Fruit fly (Drosophila melanogaster) whole organism, embryonic: ENCODE data around the gene CG7945.

Experiments
- CG12219 ChIP-seq: fragments of 200-800 bp; sonication (Bioruptor generic); optimal IDR thresholded peaks from 3 replicates; lab custom pipeline; 2018; ENCODE audit warnings: missing biosample characterization, mild to moderate bottlenecking, missing genetic modification characterization
- CG15011 ChIP-seq: fragments of 200-800 bp; sonication (Bioruptor generic); optimal IDR thresholded peaks from 3 replicates; lab custom pipeline; 2018; ENCODE audit warnings: missing biosample characterization, mild to moderate bottlenecking, missing genetic modification characterization
- CG15696 ChIP-seq: fragments of 200-800 bp; sonication (Bioruptor generic); optimal IDR thresholded peaks from 2 replicates; lab custom pipeline; 2019; ENCODE audit warnings: missing biosample characterization, mild to moderate bottlenecking, missing genetic modification characterization, moderate library complexity
- CG1602 ChIP-seq: fragments of 200-800 bp; sonication (Bioruptor generic); optimal IDR thresholded peaks from 3 replicates; lab custom pipeline; 2016; ENCODE audit warnings: missing biosample characterization, missing genetic modification characterization
- CG2202 ChIP-seq: fragments of 200-800 bp; sonication (Bioruptor generic); optimal IDR thresholded peaks from 2 replicates; lab custom pipeline; 2018; ENCODE audit warnings: missing biosample characterization, mild to moderate bottlenecking, missing genetic modification characterization
- CG2712 ChIP-seq: fragments of 200-800 bp; optimal IDR thresholded peaks from 3 replicates; lab custom pipeline; 2019; ENCODE audit warnings: missing biosample characterization, mild to moderate bottlenecking, missing genetic modification characterization, moderate library complexity
- CG3995 ChIP-seq: fragments of 200-800 bp; sonication (Bioruptor generic); optimal IDR thresholded peaks from 3 replicates; lab custom pipeline; 2016; ENCODE audit warnings: missing biosample characterization, missing genetic modification characterization
- CG4282 ChIP-seq: fragments of 200-800 bp; sonication (Bioruptor generic); optimal IDR thresholded peaks from 2 replicates; lab custom pipeline; 2016; ENCODE audit warnings: missing biosample characterization, missing genetic modification characterization
- CG4424 ChIP-seq: fragments of 200-800 bp; sonication (Bioruptor generic); optimal IDR thresholded peaks from 3 replicates; lab custom pipeline; 2016; ENCODE audit warnings: missing biosample characterization, missing genetic modification characterization
- CG4730 ChIP-seq: fragments of 200-800 bp; sonication (Bioruptor generic); IDR thresholded peaks from 2 replicates; pipeline ENCODE4 v1.3.6; 2022; ENCODE audit warnings: missing biosample characterization, missing genetic modification characterization
- CG6654 ChIP-seq: fragments of 200-800 bp; sonication (Bioruptor generic); optimal IDR thresholded peaks from 2 replicates; lab custom pipeline; 2017; ENCODE audit warnings: missing biosample characterization, mild to moderate bottlenecking, missing genetic modification characterization
- CG6689 ChIP-seq: fragments of 200-800 bp; sonication (Bioruptor generic); IDR thresholded peaks from 2 replicates; pipeline ENCODE4 v1.3.6; 2022; ENCODE audit warnings: missing biosample characterization, missing genetic modification characterization
- CG7987 ChIP-seq: fragments of 200-800 bp; sonication (Bioruptor generic); optimal IDR thresholded peaks from 2 replicates; lab custom pipeline; 2018; ENCODE audit warnings: missing biosample characterization, mild to moderate bottlenecking, missing genetic modification characterization, moderate library complexity
- CG8944 ChIP-seq: fragments of 200-800 bp; sonication (Bioruptor generic); optimal IDR thresholded peaks from 3 replicates; lab custom pipeline; 2016; ENCODE audit warnings: missing biosample characterization, missing genetic modification characterization
- Dll ChIP-seq: fragments of 200-800 bp; sonication (Bioruptor generic); IDR thresholded peaks from 4 replicates; pipeline ENCODE4 v1.3.6; 2022; ENCODE audit warnings: missing biosample characterization, missing genetic modification characterization; ENCODE audit not compliant: partially characterized antibody
- Hey ChIP-seq: fragments of 200-800 bp; sonication (Bioruptor generic); optimal IDR thresholded peaks from 3 replicates; lab custom pipeline; 2018; ENCODE audit warnings: missing biosample characterization, mild to moderate bottlenecking, missing genetic modification characterization
- Kr ChIP-seq: fragments of 200-800 bp; sonication (Bioruptor generic); optimal IDR thresholded peaks from 2 replicates; lab custom pipeline; 2017; ENCODE audit warnings: missing biosample characterization, mild to moderate bottlenecking, missing genetic modification characterization
- MTF-1 ChIP-seq: fragments of 200-800 bp; sonication (Bioruptor generic); optimal IDR thresholded peaks from 2 replicates; lab custom pipeline; 2018; ENCODE audit warnings: missing biosample characterization, mild to moderate bottlenecking, missing genetic modification characterization, borderline replicate concordance
- Mad ChIP-seq: fragments of 200-800 bp; sonication (Bioruptor generic); optimal IDR thresholded peaks from 2 replicates; lab custom pipeline; 2016; ENCODE audit warnings: missing biosample characterization, missing genetic modification characterization
- NFAT ChIP-seq: fragments of 200-800 bp; sonication (Bioruptor generic); IDR thresholded peaks from 2 replicates; pipeline ENCODE4 v1.3.6; 2022; ENCODE audit warnings: missing biosample characterization, missing genetic modification characterization
- Scr ChIP-seq: fragments of 200-800 bp; sonication (Bioruptor generic); IDR thresholded peaks from 2 replicates; pipeline ENCODE4 v1.3.6; 2022; ENCODE audit warnings: missing biosample characterization, missing genetic modification characterization; ENCODE audit not compliant: partially characterized antibody
- Sry-δ ChIP-seq: fragments of 200-800 bp; sonication (Bioruptor generic); optimal IDR thresholded peaks from 2 replicates; lab custom pipeline; 2016; ENCODE audit warnings: missing biosample characterization, missing genetic modification characterization
- Taf1 ChIP-seq: fragments of 200-800 bp; sonication (Bioruptor generic); IDR thresholded peaks from 2 replicates; pipeline ENCODE4 v1.3.6; 2022; ENCODE audit warnings: missing biosample characterization, missing genetic modification characterization
- ase ChIP-seq: fragments of 200-800 bp; sonication (Bioruptor generic); IDR thresholded peaks from 3 replicates; pipeline ENCODE4 v1.3.6; 2022; ENCODE audit warnings: missing biosample characterization, missing genetic modification characterization
- crol ChIP-seq: fragments of 200-800 bp; sonication (Bioruptor generic); IDR thresholded peaks from 2 replicates; pipeline ENCODE4 v1.3.6; 2022; ENCODE audit warnings: missing biosample characterization, missing genetic modification characterization
- dm ChIP-seq: fragments of 200-800 bp; sonication (Bioruptor generic); optimal IDR thresholded peaks from 3 replicates; lab custom pipeline; 2016; ENCODE audit warnings: missing biosample characterization, missing genetic modification characterization
- emc ChIP-seq: fragments of 200-800 bp; sonication (Bioruptor generic); optimal IDR thresholded peaks from 2 replicates; lab custom pipeline; 2016; ENCODE audit warnings: missing biosample characterization, missing genetic modification characterization
- ems ChIP-seq: fragments of 200-800 bp; sonication (Bioruptor generic); optimal IDR thresholded peaks from 3 replicates; lab custom pipeline; 2016; ENCODE audit warnings: missing biosample characterization, missing genetic modification characterization
- gem ChIP-seq: fragments of 200-800 bp; sonication (Bioruptor generic); optimal IDR thresholded peaks from 2 replicates; lab custom pipeline; 2019; ENCODE audit warnings: missing biosample characterization, mild to moderate bottlenecking, missing genetic modification characterization, moderate library complexity
- ham ChIP-seq: fragments of 200-800 bp; sonication (Bioruptor generic); IDR thresholded peaks from 2 replicates; pipeline ENCODE4 v1.3.6; 2022; ENCODE audit warnings: missing biosample characterization, missing genetic modification characterization
- jigr1 ChIP-seq: fragments of 200-800 bp; sonication (Bioruptor generic); IDR thresholded peaks from 3 replicates; pipeline ENCODE4 v1.3.6; 2022; ENCODE audit warnings: missing biosample characterization, missing genetic modification characterization
- knrl ChIP-seq: fragments of 200-800 bp; sonication (Bioruptor generic); IDR thresholded peaks from 3 replicates; pipeline ENCODE4 v1.3.6; 2022; ENCODE audit warnings: missing biosample characterization, missing genetic modification characterization; ENCODE audit not compliant: partially characterized antibody
- lab ChIP-seq: fragments of 200-800 bp; sonication (Bioruptor generic); optimal IDR thresholded peaks from 3 replicates; lab custom pipeline; 2017; ENCODE audit warnings: missing biosample characterization, missing genetic modification characterization, mild to moderate bottlenecking, moderate library complexity, missing genetic modification reagents
- lbe ChIP-seq: fragments of 200-800 bp; sonication (Bioruptor generic); optimal IDR thresholded peaks from 2 replicates; lab custom pipeline; 2016; ENCODE audit warnings: missing biosample characterization, mild to moderate bottlenecking, missing genetic modification characterization
- lilli ChIP-seq: fragments of 200-800 bp; sonication (Bioruptor generic); optimal IDR thresholded peaks from 3 replicates; lab custom pipeline; 2016; ENCODE audit warnings: missing biosample characterization, missing genetic modification characterization
- lov ChIP-seq, 2 experiments: fragments of 200-800 bp in 1 of 2; fragments of >200 bp in 1 of 2; sonication (Bioruptor generic) in 1 of 2; IDR thresholded peaks in 1 of 2; optimal IDR thresholded peaks in 1 of 2; 2 replicates in 1 of 2; 3 replicates in 1 of 2; pipeline versions ENCODE4 v1.3.6 to Lab custom; 2017 to 2022; ENCODE audit warnings: missing biosample characterization in 1 of 2, missing genetic modification characterization in 1 of 2
- pan ChIP-seq, 4 experiments: fragments of >200 bp in 3 of 4; fragments of 200-800 bp in 1 of 4; sonication (Bioruptor generic) in 1 of 4; optimal IDR thresholded peaks in 3 of 4; IDR thresholded peaks in 1 of 4; 2 replicates each; pipeline versions ENCODE4 v1.3.6 to Lab custom; 2017 to 2022; ENCODE audit warnings: missing biosample characterization in 2 of 4, missing genetic modification characterization in 2 of 4, mixed read lengths in 1 of 4
- pb ChIP-seq: fragments of 200-800 bp; sonication (Bioruptor generic); optimal IDR thresholded peaks from 3 replicates; lab custom pipeline; 2016; ENCODE audit warnings: missing biosample characterization, missing genetic modification characterization
- peb ChIP-seq: fragments of 200-800 bp; sonication (Bioruptor generic); IDR thresholded peaks from 2 replicates; pipeline ENCODE4 v1.3.6; 2022; ENCODE audit warnings: missing biosample characterization, missing genetic modification characterization
- pita ChIP-seq: fragments of 200-800 bp; sonication (Bioruptor generic); optimal IDR thresholded peaks from 2 replicates; lab custom pipeline; 2017; ENCODE audit warnings: missing biosample characterization, mild to moderate bottlenecking, missing genetic modification characterization
- scrt ChIP-seq: fragments of 200-800 bp; sonication (Bioruptor generic); optimal IDR thresholded peaks from 2 replicates; lab custom pipeline; 2018; ENCODE audit warnings: missing biosample characterization, mild to moderate bottlenecking, missing genetic modification characterization, moderate library complexity
- sd ChIP-seq: fragments of 200-800 bp; sonication (Bioruptor generic); optimal IDR thresholded peaks from 3 replicates; lab custom pipeline; 2018; ENCODE audit warnings: missing biosample characterization, mild to moderate bottlenecking, missing genetic modification characterization, moderate library complexity
- ssp ChIP-seq: fragments of 200-800 bp; sonication (Bioruptor generic); IDR thresholded peaks from 2 replicates; pipeline ENCODE4 v1.3.6; 2022; ENCODE audit warnings: missing biosample characterization, missing genetic modification characterization
- tup ChIP-seq: fragments of 200-800 bp; sonication (Bioruptor generic); optimal IDR thresholded peaks from 2 replicates; lab custom pipeline; 2016; ENCODE audit warnings: missing biosample characterization, mild to moderate bottlenecking, missing genetic modification characterization, moderate library complexity
- twi ChIP-seq: fragments of 200-800 bp; optimal IDR thresholded peaks from 2 replicates; lab custom pipeline; 2019; ENCODE audit warnings: missing biosample characterization, mild to moderate bottlenecking, missing genetic modification characterization, moderate library complexity
- unpg ChIP-seq: fragments of 200-800 bp; sonication (Bioruptor generic); optimal IDR thresholded peaks from 3 replicates; lab custom pipeline; 2018; ENCODE audit warnings: missing biosample characterization, mild to moderate bottlenecking, missing genetic modification characterization, moderate library complexity
- wek ChIP-seq: fragments of 200-800 bp; sonication (Bioruptor generic); optimal IDR thresholded peaks from 3 replicates; lab custom pipeline; 2018; ENCODE audit warnings: missing biosample characterization, mild to moderate bottlenecking, missing genetic modification characterization, moderate library complexity
- zen ChIP-seq: fragments of 200-800 bp; sonication (Bioruptor generic); optimal IDR thresholded peaks from 3 replicates; lab custom pipeline; 2018; ENCODE audit warnings: missing biosample characterization, mild to moderate bottlenecking, missing genetic modification characterization, moderate library complexity
- zfh1 ChIP-seq: fragments of 200-800 bp; sonication (Bioruptor generic); IDR thresholded peaks from 3 replicates; pipeline ENCODE4 v1.3.6; 2022; ENCODE audit warnings: missing biosample characterization, missing genetic modification characterization

CG7945 gene

dm6 chr3L:15537916-15538581 lies 14.1 kb upstream of the CG7945 start (continued):
- TF ChIP-seq gem (peak; percentile 89), lov (optimal IDR thresholded peaks at IDR 0.05; lab: Kevin White, UChicago) (no peak), lov (GFP tag; IDR thresholded peaks at IDR 0.05; lab: Robert Waterston, UW) (no peak), ham (GFP tag; lab: Robert Waterston, UW) (no peak), CG6689 (GFP tag; lab: Robert Waterston, UW) (peak; percentile 78), ase (GFP tag; lab: Robert Waterston, UW) (peak; percentile 41; the same call in 1 of the 3 replicates), CG4282 (GFP tag; lab: Kevin White, UChicago) (no peak), dm (GFP tag; lab: Kevin White, UChicago) (peak; percentile 9), twi (tag; lab: Kevin White, UChicago) (peak; percentile 16), CG7987 (GFP tag; lab: Kevin White, UChicago) (no peak), Kr (GFP tag; lab: Kevin White, UChicago) (no peak), pan (optimal IDR thresholded peaks at IDR 0.05; lab: Kevin White, UChicago) (no peak), pan (GFP tag; optimal IDR thresholded peaks at IDR 0.05 in 1 of 2, IDR thresholded peaks at IDR 0.05 in 1 of 2) (peak in 1 of 2 experiments; percentile 66), CG15696 (tag; lab: Kevin White, UChicago) (peak; percentile 46), CG2202 (peak; percentile 19), unpg (GFP tag; lab: Kevin White, UChicago) (peak; percentile 75), crol (GFP tag; lab: Robert Waterston, UW) (no peak), emc (no peak), Mad (GFP tag; lab: Kevin White, UChicago) (peak; percentile 1), CG15011 (GFP tag; lab: Kevin White, UChicago) (peak; percentile 55), lab (GFP tag; lab: Kevin White, UChicago) (peak; percentile 68), Scr (GFP tag; lab: Robert Waterston, UW) (no peak), zen (tag; lab: Kevin White, UChicago) (peak; percentile 74), lilli (GFP tag; lab: Kevin White, UChicago) (peak; percentile 63), CG3995 (GFP tag; lab: Kevin White, UChicago) (no peak), CG12219 (GFP tag; lab: Kevin White, UChicago) (peak; percentile 0), lbe (GFP tag; lab: Kevin White, UChicago) (no peak), NFAT (GFP tag; lab: Robert Waterston, UW) (no peak), CG6654 (GFP tag; lab: Kevin White, UChicago) (peak; percentile 19), Taf1 (no peak), wek (GFP tag; lab: Kevin White, UChicago) (no peak), Hey (tag; lab: Kevin White, UChicago) (no peak), ems (GFP tag; lab: Kevin White, UChicago) (peak; percentile 21), tup (no peak), scrt (GFP tag; lab: Kevin White, UChicago) (peak; percentile 49), Dll (no peak), knrl (GFP tag; lab: Robert Waterston, UW) (no peak), Sry-δ (GFP tag; lab: Kevin White, UChicago) (peak; percentile 9), MTF-1 (GFP tag; lab: Kevin White, UChicago) (no peak), jigr1 (no peak), pita (GFP tag; lab: Kevin White, UChicago) (no peak), peb (GFP tag; lab: Robert Waterston, UW) (no peak), CG2712 (tag; lab: Kevin White, UChicago) (peak; percentile 80), zfh1 (no peak), CG4730 (GFP tag; lab: Robert Waterston, UW) (no peak), sd (tag; lab: Kevin White, UChicago) (peak; percentile 4), pb (GFP tag; lab: Kevin White, UChicago) (no peak), CG8944 (peak; percentile 11), ssp (GFP tag; lab: Robert Waterston, UW) (peak; percentile 19; the same call in 1 of the 2 replicates), CG4424 (peak; percentile 77), CG1602 (GFP tag; lab: Kevin White, UChicago) (peak; percentile 73)
